Fruit fly (Drosophila melanogaster) whole organism, prepupa: Measurements from ENCODE around the gene Sf3b2.
A peak's percentile ranks its signal among the peaks of the same experiment; 100 is the strongest.

Source experiments
- Blimp-1 ChIP-seq: fragments of 200-800 bp; sonication (Bioruptor generic); optimal IDR thresholded peaks from 3 replicates; lab custom pipeline; 2017; ENCODE audit warnings: missing biosample characterization, missing genetic modification characterization, mild to moderate bottlenecking, moderate library complexity, missing genetic modification reagents
- CG10631 ChIP-seq: fragments of 200-800 bp; sonication (Bioruptor generic); optimal IDR thresholded peaks from 2 replicates; lab custom pipeline; 2016; ENCODE audit warnings: missing biosample characterization, missing genetic modification characterization
- CG11294 ChIP-seq: fragments of 200-800 bp; sonication (Bioruptor generic); IDR thresholded peaks from 2 replicates; pipeline ENCODE4 v1.3.6; 2022; ENCODE audit warnings: missing biosample characterization, missing genetic modification characterization
- CG11762 ChIP-seq: fragments of 200-800 bp; sonication (Bioruptor generic); optimal IDR thresholded peaks from 3 replicates; lab custom pipeline; 2016; ENCODE audit warnings: missing biosample characterization, missing genetic modification characterization; ENCODE audit not compliant: insufficient read depth
- CG11902 ChIP-seq: fragments of 200-800 bp; sonication (Bioruptor generic); optimal IDR thresholded peaks from 3 replicates; lab custom pipeline; 2016; ENCODE audit warnings: missing biosample characterization, missing genetic modification characterization
- CG15336 ChIP-seq: fragments of 200-800 bp; sonication (Bioruptor generic); IDR thresholded peaks from 2 replicates; pipeline ENCODE4 v1.3.6; 2022; ENCODE audit warnings: missing biosample characterization, missing genetic modification characterization
- CG16779 ChIP-seq: fragments of 200-800 bp; sonication (Bioruptor generic); optimal IDR thresholded peaks from 3 replicates; lab custom pipeline; 2017; ENCODE audit warnings: missing biosample characterization, mild to moderate bottlenecking, missing genetic modification characterization
- CG3032 ChIP-seq: fragments of 200-800 bp; optimal IDR thresholded peaks from 2 replicates; lab custom pipeline; 2019; ENCODE audit warnings: missing biosample characterization, mild to moderate bottlenecking, missing genetic modification characterization, moderate library complexity
- CG31627 ChIP-seq: fragments of 200-800 bp; sonication (Bioruptor generic); optimal IDR thresholded peaks from 3 replicates; lab custom pipeline; 2016; ENCODE audit warnings: missing biosample characterization, missing genetic modification characterization
- CG32006 ChIP-seq: fragments of 200-800 bp; sonication (Bioruptor generic); optimal IDR thresholded peaks from 3 replicates; lab custom pipeline; 2017; ENCODE audit warnings: missing biosample characterization, mild to moderate bottlenecking, missing genetic modification characterization
- CG34406 ChIP-seq: fragments of 200-800 bp; sonication (Bioruptor generic); optimal IDR thresholded peaks from 3 replicates; lab custom pipeline; 2016; ENCODE audit warnings: missing biosample characterization, missing genetic modification characterization
- CG3919 ChIP-seq: fragments of 200-800 bp; sonication (Bioruptor generic); optimal IDR thresholded peaks from 3 replicates; lab custom pipeline; 2016; ENCODE audit warnings: missing biosample characterization, missing genetic modification characterization
- CG4318 ChIP-seq: fragments of 200-800 bp; sonication (Bioruptor generic); optimal IDR thresholded peaks from 3 replicates; lab custom pipeline; 2017; ENCODE audit warnings: missing biosample characterization, mild to moderate bottlenecking, missing genetic modification characterization
- CG6276 ChIP-seq: fragments of 200-800 bp; sonication (Bioruptor generic); optimal IDR thresholded peaks from 2 replicates; lab custom pipeline; 2017; ENCODE audit warnings: missing biosample characterization, mild to moderate bottlenecking, missing genetic modification characterization
- CG6792 ChIP-seq: fragments of 200-800 bp; sonication (Bioruptor generic); optimal IDR thresholded peaks from 3 replicates; lab custom pipeline; 2016; ENCODE audit warnings: missing biosample characterization, missing genetic modification characterization
- CG6854 ChIP-seq: fragments of 200-800 bp; sonication (Bioruptor generic); optimal IDR thresholded peaks from 2 replicates; lab custom pipeline; 2017; ENCODE audit warnings: missing biosample characterization, mild to moderate bottlenecking, missing genetic modification characterization
- CG7368 ChIP-seq: fragments of 200-800 bp; sonication (Bioruptor generic); optimal IDR thresholded peaks from 3 replicates; lab custom pipeline; 2016; ENCODE audit warnings: missing biosample characterization, missing genetic modification characterization
- CG8119 ChIP-seq: fragments of 200-800 bp; sonication (Bioruptor generic); IDR thresholded peaks from 3 replicates; pipeline ENCODE4 v1.3.6; 2022; ENCODE audit warnings: missing biosample characterization, missing genetic modification characterization
- CG8319 ChIP-seq: fragments of 200-800 bp; sonication (Bioruptor generic); optimal IDR thresholded peaks from 3 replicates; lab custom pipeline; 2016; ENCODE audit warnings: missing biosample characterization, missing genetic modification characterization
- CG8632 ChIP-seq: fragments of 200-800 bp; sonication (Bioruptor generic); optimal IDR thresholded peaks from 3 replicates; lab custom pipeline; 2016; ENCODE audit warnings: missing biosample characterization, missing genetic modification characterization
- CG9139 ChIP-seq: fragments of 200-800 bp; sonication (Bioruptor generic); optimal IDR thresholded peaks from 3 replicates; lab custom pipeline; 2017; ENCODE audit warnings: missing biosample characterization, mild to moderate bottlenecking, missing genetic modification characterization
- Eip75B ChIP-seq: fragments of 200-800 bp; sonication (Bioruptor generic); optimal IDR thresholded peaks from 3 replicates; lab custom pipeline; 2016; ENCODE audit warnings: missing biosample characterization, missing genetic modification characterization
- Eip78C ChIP-seq: fragments of 200-800 bp; sonication (Bioruptor generic); peaks from one replicate; lab custom pipeline; 2016; ENCODE audit warnings: missing biosample characterization, missing genetic modification characterization
- Ets21C ChIP-seq: fragments of 200-800 bp; sonication (Bioruptor generic); optimal IDR thresholded peaks from 3 replicates; lab custom pipeline; 2016; ENCODE audit warnings: missing biosample characterization, missing genetic modification characterization
- Ets96B ChIP-seq: fragments of 200-800 bp; optimal IDR thresholded peaks from 2 replicates; lab custom pipeline; 2019; ENCODE audit warnings: missing biosample characterization, mild to moderate bottlenecking, missing genetic modification characterization, moderate library complexity
- Gug ChIP-seq: fragments of 200-800 bp; sonication (Bioruptor generic); IDR thresholded peaks from 2 replicates; pipeline ENCODE4 v1.3.6; 2022; ENCODE audit warnings: missing biosample characterization, missing genetic modification characterization
- Hr38 ChIP-seq: sonication (Bioruptor generic); optimal IDR thresholded peaks from 2 replicates; lab custom pipeline; 2016; ENCODE audit warnings: missing biosample characterization, missing genetic modification characterization
- Hr39 ChIP-seq: fragments of 200-800 bp; sonication (Bioruptor generic); optimal IDR thresholded peaks from 2 replicates; lab custom pipeline; 2016; ENCODE audit warnings: missing biosample characterization, missing genetic modification characterization
- Hr4 ChIP-seq: fragments of 200-800 bp; sonication (Bioruptor generic); optimal IDR thresholded peaks from 3 replicates; lab custom pipeline; 2016; ENCODE audit warnings: missing biosample characterization, missing genetic modification characterization
- Met ChIP-seq: fragments of 200-800 bp; sonication (Bioruptor generic); optimal IDR thresholded peaks from 3 replicates; lab custom pipeline; 2016; ENCODE audit warnings: missing biosample characterization, missing genetic modification characterization
- Smox ChIP-seq: fragments of 200-800 bp; sonication (Bioruptor generic); optimal IDR thresholded peaks from 3 replicates; lab custom pipeline; 2016; ENCODE audit warnings: missing biosample characterization, missing genetic modification characterization
- Sox102F ChIP-seq: fragments of 200-800 bp; sonication (Bioruptor generic); optimal IDR thresholded peaks from 2 replicates; lab custom pipeline; 2016; ENCODE audit warnings: missing biosample characterization, mild to moderate bottlenecking, missing genetic modification characterization
- Sox14 ChIP-seq: fragments of 200-800 bp; sonication (Bioruptor generic); optimal IDR thresholded peaks from 3 replicates; lab custom pipeline; 2016; ENCODE audit warnings: missing biosample characterization, missing genetic modification characterization
- achi ChIP-seq: fragments of 200-800 bp; sonication (Bioruptor generic); optimal IDR thresholded peaks from 3 replicates; lab custom pipeline; 2016; ENCODE audit warnings: missing biosample characterization, missing genetic modification characterization
- acj6 ChIP-seq: fragments of 200-800 bp; sonication (Bioruptor generic); optimal IDR thresholded peaks from 3 replicates; lab custom pipeline; 2016; ENCODE audit warnings: missing biosample characterization, missing genetic modification characterization
- dac ChIP-seq: fragments of 200-800 bp; sonication (Bioruptor generic); optimal IDR thresholded peaks from 2 replicates; lab custom pipeline; 2017; ENCODE audit warnings: missing biosample characterization, mild to moderate bottlenecking, missing genetic modification characterization
- eg ChIP-seq: fragments of 200-800 bp; sonication (Bioruptor generic); IDR thresholded peaks from 3 replicates; pipeline ENCODE4 v1.3.6; 2022; ENCODE audit warnings: missing biosample characterization, missing genetic modification characterization
- esn ChIP-seq: fragments of 200-800 bp; sonication (Bioruptor generic); optimal IDR thresholded peaks from 2 replicates; lab custom pipeline; 2016; ENCODE audit warnings: missing biosample characterization, mild to moderate bottlenecking, missing genetic modification characterization, moderate library complexity
- fd59A ChIP-seq: fragments of 200-800 bp; sonication (Bioruptor generic); optimal IDR thresholded peaks from 2 replicates; lab custom pipeline; 2017; ENCODE audit warnings: missing biosample characterization, mild to moderate bottlenecking, missing genetic modification characterization, missing genetic modification reagents
- fd85E ChIP-seq: fragments of 200-800 bp; sonication (Bioruptor generic); optimal IDR thresholded peaks from 3 replicates; lab custom pipeline; 2016; ENCODE audit warnings: missing biosample characterization, missing genetic modification characterization
- fkh ChIP-seq: fragments of 200-800 bp; sonication (Bioruptor generic); optimal IDR thresholded peaks from 3 replicates; lab custom pipeline; 2017; ENCODE audit warnings: missing biosample characterization, mild to moderate bottlenecking, missing genetic modification characterization, moderate library complexity
- lz ChIP-seq: fragments of 200-800 bp; sonication (Bioruptor generic); optimal IDR thresholded peaks from 3 replicates; lab custom pipeline; 2016; ENCODE audit warnings: missing biosample characterization, missing genetic modification characterization
- net ChIP-seq: fragments of 200-800 bp; sonication (Bioruptor generic); optimal IDR thresholded peaks from 3 replicates; lab custom pipeline; 2016; ENCODE audit warnings: missing biosample characterization, missing genetic modification characterization
- pdm3 ChIP-seq: fragments of 200-800 bp; sonication (Bioruptor generic); optimal IDR thresholded peaks from 3 replicates; lab custom pipeline; 2016; ENCODE audit warnings: missing biosample characterization, missing genetic modification characterization
- salr ChIP-seq, 2 experiments: fragments of 200-800 bp; sonication (Bioruptor generic); optimal IDR thresholded peaks; 3 replicates each; lab custom pipeline; 2016 to 2018; ENCODE audit warnings: missing biosample characterization in 2 of 2, missing genetic modification characterization in 2 of 2, mild to moderate bottlenecking in 1 of 2
- spab ChIP-seq: fragments of 200-800 bp; sonication (Bioruptor generic); optimal IDR thresholded peaks from 2 replicates; lab custom pipeline; 2017; ENCODE audit warnings: missing biosample characterization, mild to moderate bottlenecking, missing genetic modification characterization, missing genetic modification reagents
- ss ChIP-seq, 2 experiments: fragments of 200-800 bp; sonication (Bioruptor generic); optimal IDR thresholded peaks; 2 replicates in 1 of 2; 3 replicates in 1 of 2; lab custom pipeline; 2017 to 2018; ENCODE audit warnings: mild to moderate bottlenecking in 2 of 2, missing biosample characterization in 2 of 2, missing genetic modification characterization in 2 of 2, moderate library complexity in 1 of 2
- svp ChIP-seq: fragments of 200-800 bp; sonication (Bioruptor generic); peaks from one replicate; lab custom pipeline; 2016; ENCODE audit warnings: missing biosample characterization, missing genetic modification characterization
- topi ChIP-seq: fragments of 200-800 bp; sonication (Bioruptor generic); optimal IDR thresholded peaks from 3 replicates; lab custom pipeline; 2016; ENCODE audit warnings: missing biosample characterization, missing genetic modification characterization
- vri ChIP-seq: fragments of 200-800 bp; sonication (Bioruptor generic); optimal IDR thresholded peaks from 3 replicates; lab custom pipeline; 2016; ENCODE audit warnings: missing biosample characterization, mild to moderate bottlenecking, missing genetic modification characterization

Gene Sf3b2

DNA sequence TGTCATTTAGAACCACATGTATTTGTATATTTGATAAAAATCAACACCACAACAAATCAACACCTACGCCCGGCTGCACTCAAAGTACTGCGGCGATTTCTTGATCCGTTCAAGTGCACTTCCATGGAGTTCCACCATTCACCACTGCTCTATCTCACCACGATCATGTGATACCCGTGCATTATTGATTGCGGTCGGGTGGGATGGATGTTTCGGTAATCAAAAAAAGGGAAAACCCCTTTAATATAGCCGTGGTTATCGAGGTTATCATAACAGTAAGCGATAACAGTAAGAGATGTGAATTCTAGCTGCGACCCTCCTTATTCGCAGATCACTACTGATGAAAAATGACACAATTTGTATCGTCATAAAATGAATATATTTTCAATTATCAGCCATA lies 10.8 kb downstream of the Sf3b2 start, which contains the start of the genes CG17224 and CG17264:
Gene CG17224, minus strand, starts transcription at position 97 of the 400 bp plus-strand sequence.
Gene CG17264, plus strand, starts transcription at position 297 of the 400 bp plus-strand sequence.
- peak; percentile 83 for TF ChIP-seq svp (GFP tag; lab: Kevin White, UChicago)
- no peak for TF ChIP-seq CG3032
- no peak for TF ChIP-seq dac (GFP tag; lab: Kevin White, UChicago)

dm6 chr2L:3012780-3013179 lies 16.2 kb downstream of the Sf3b2 start:
- peak; percentile 76 for TF ChIP-seq CG8119 (GFP tag; lab: Robert Waterston, UW)
- peak; percentile 43 for TF ChIP-seq lz (GFP tag; lab: Kevin White, UChicago)
- TF ChIP-seq CG11294 (GFP tag; lab: Robert Waterston, UW) = peak; percentile 62; the same call in 1 of the 2 replicates
- peak; percentile 48 for TF ChIP-seq Hr39 (GFP tag; lab: Kevin White, UChicago)
- peak; percentile 42 for TF ChIP-seq svp (GFP tag; lab: Kevin White, UChicago)
- no peak for TF ChIP-seq acj6 (GFP tag; lab: Kevin White, UChicago)
- peak; percentile 41 for TF ChIP-seq Eip75B (GFP tag; lab: Kevin White, UChicago)
- peak; percentile 60 for TF ChIP-seq Sox14 (GFP tag; lab: Kevin White, UChicago)
- peak; percentile 67 for TF ChIP-seq net (GFP tag; lab: Kevin White, UChicago)
- no peak for TF ChIP-seq fkh
- peak; percentile 70 for TF ChIP-seq CG15336
- peak in 1 of 2 experiments; percentile 61 for TF ChIP-seq salr (GFP tag; optimal IDR thresholded peaks at IDR 0.05; lab: Kevin White, UChicago)
- no peak for TF ChIP-seq Ets21C
- TF ChIP-seq Blimp-1 (GFP tag; lab: Kevin White, UChicago) = no peak
- TF ChIP-seq CG11902 (GFP tag; lab: Kevin White, UChicago) = no peak
- peak; percentile 12 for TF ChIP-seq vri (GFP tag; lab: Kevin White, UChicago)
- peak; percentile 37 for TF ChIP-seq CG31627 (GFP tag; lab: Kevin White, UChicago)
- TF ChIP-seq CG3032 = peak; percentile 33
- TF ChIP-seq CG6854 (GFP tag; lab: Kevin White, UChicago) = no peak
- peak; percentile 37 for TF ChIP-seq CG6792
- peak; percentile 86 for TF ChIP-seq Eip78C (GFP tag; lab: Kevin White, UChicago)
- TF ChIP-seq Sox102F (GFP tag; lab: Kevin White, UChicago) = peak; percentile 39
- TF ChIP-seq Ets96B (tag; lab: Kevin White, UChicago) = peak; percentile 46
- no peak for TF ChIP-seq CG8319 (GFP tag; lab: Kevin White, UChicago)
- TF ChIP-seq dac (GFP tag; lab: Kevin White, UChicago) = peak; percentile 42
- no peak for TF ChIP-seq CG10631 (GFP tag; lab: Kevin White, UChicago)
- peak; percentile 62 for TF ChIP-seq pdm3 (GFP tag; lab: Kevin White, UChicago)
- no peak for TF ChIP-seq CG4318
- peak; percentile 82 for TF ChIP-seq eg
- peak; percentile 72 for TF ChIP-seq CG6276 (GFP tag; lab: Kevin White, UChicago)
- TF ChIP-seq fd59A (GFP tag; lab: Kevin White, UChicago) = peak; percentile 27
- TF ChIP-seq esn = peak; percentile 53
- TF ChIP-seq achi (GFP tag; lab: Kevin White, UChicago) = peak; percentile 58
- peak in 1 of 2 experiments; percentile 9 for TF ChIP-seq ss (GFP tag; optimal IDR thresholded peaks at IDR 0.05; lab: Kevin White, UChicago)
- no peak for TF ChIP-seq Hr38
- TF ChIP-seq topi = peak; percentile 54
- TF ChIP-seq CG11762 (GFP tag; lab: Kevin White, UChicago) = peak; percentile 37
- peak; percentile 83 for TF ChIP-seq Hr4 (GFP tag; lab: Kevin White, UChicago)
- TF ChIP-seq fd85E = no peak
- TF ChIP-seq Met (GFP tag; lab: Kevin White, UChicago) = no peak
- peak; percentile 64 for TF ChIP-seq Gug (GFP tag; lab: Robert Waterston, UW)
- peak; percentile 18 for TF ChIP-seq CG16779 (tag; lab: Kevin White, UChicago)
- TF ChIP-seq CG32006 (GFP tag; lab: Kevin White, UChicago) = peak; percentile 86
- TF ChIP-seq CG34406 (GFP tag; lab: Kevin White, UChicago) = peak; percentile 35
- TF ChIP-seq spab (GFP tag; lab: Kevin White, UChicago) = no peak
- peak; percentile 42 for TF ChIP-seq CG8632
- no peak for TF ChIP-seq Smox
- no peak for TF ChIP-seq CG9139 (GFP tag; lab: Kevin White, UChicago)
- TF ChIP-seq CG7368 (GFP tag; lab: Kevin White, UChicago) = no peak
- TF ChIP-seq CG3919 (GFP tag; lab: Kevin White, UChicago) = peak; percentile 70
